Fruit fly (Drosophila melanogaster): Measurements from ENCODE around the gene CG32219.
A peak's percentile ranks its signal among the peaks of the same experiment; 100 is the strongest.

CG32219 gene

dm6 chr3L:19906780-19907705, 43.9 kb downstream of the CG32219 start (continued):
- TF ChIP-seq Lim3 (GFP tag; IDR thresholded peaks at IDR 0.05) (no peak), tna (GFP tag; IDR thresholded peaks at IDR 0.05; ENCODE audit: partially characterized antibody) (no peak), CG6683 (GFP tag; optimal IDR thresholded peaks at IDR 0.05) (peak; percentile 65), CG10431 (GFP tag; optimal IDR thresholded peaks at IDR 0.05) (peak; percentile 78), CG9437 (GFP tag; optimal IDR thresholded peaks at IDR 0.05) (no peak), bigmax (GFP tag; optimal IDR thresholded peaks at IDR 0.05) (peak; percentile 1), Eip74EF (GFP tag; optimal IDR thresholded peaks at IDR 0.05) (peak in 1 of 2 experiments; percentile 20), CG7745 (tag; optimal IDR thresholded peaks at IDR 0.05) (peak; percentile 26), Hr39 (optimal IDR thresholded peaks at IDR 0.05) (no peak), abd-A (tag; optimal IDR thresholded peaks at IDR 0.05) (peak; percentile 65), CG7271 (tag; optimal IDR thresholded peaks at IDR 0.05) (peak; percentile 4), pb (GFP tag; optimal IDR thresholded peaks at IDR 0.05) (peak; percentile 17), gem (tag; optimal IDR thresholded peaks at IDR 0.05) (peak; percentile 59), gt (GFP tag; IDR thresholded peaks at IDR 0.05) (no peak), sisA (GFP tag; IDR thresholded peaks at IDR 0.05) (no peak), phol (tag; optimal IDR thresholded peaks at IDR 0.05) (no peak), CHES-1-like (GFP tag; optimal IDR thresholded peaks at IDR 0.05) (peak; percentile 78), kay (GFP tag; optimal IDR thresholded peaks at IDR 0.05) (peak; percentile 70), Oaz (GFP tag; IDR thresholded peaks at IDR 0.05) (no peak; the same call in 1 of the 2 replicates), Dfd (GFP tag; optimal IDR thresholded peaks at IDR 0.05) (no peak), jing (GFP tag; optimal IDR thresholded peaks at IDR 0.05) (no peak), en (GFP tag; optimal IDR thresholded peaks at IDR 0.05) (peak; percentile 50), HmgD (GFP tag; optimal IDR thresholded peaks at IDR 0.05) (peak; percentile 51), insv (GFP tag; optimal IDR thresholded peaks at IDR 0.05) (peak in 1 of 2 experiments; percentile 43), Dek (tag; optimal IDR thresholded peaks at IDR 0.05) (no peak), Ssrp (tag; optimal IDR thresholded peaks at IDR 0.05) (peak; percentile 14), Xbp1 (GFP tag; optimal IDR thresholded peaks at IDR 0.05) (no peak), CG17802 (tag; optimal IDR thresholded peaks at IDR 0.05) (peak; percentile 24), CG17361 (GFP tag; IDR thresholded peaks at IDR 0.05) (peak; percentile 40; the same call in 1 of the 3 replicates), CG1603 (tag; optimal IDR thresholded peaks at IDR 0.05) (peak; percentile 81), CG18764 (GFP tag; optimal IDR thresholded peaks at IDR 0.05) (peak; percentile 64), onecut (GFP tag; IDR thresholded peaks at IDR 0.05) (peak; percentile 57; the same call in 1 of the 2 replicates), Stat92E (GFP tag; optimal IDR thresholded peaks at IDR 0.05) (peak in 1 of 3 experiments; percentile 28), Atf3 (GFP tag; optimal IDR thresholded peaks at IDR 0.05) (no peak), Doc3 (GFP tag; IDR thresholded peaks at IDR 0.05; ENCODE audit: partially characterized antibody) (no peak), sd (tag; optimal IDR thresholded peaks at IDR 0.05) (peak; percentile 84), wek (GFP tag; optimal IDR thresholded peaks at IDR 0.05) (peak; percentile 77), dm (GFP tag; optimal IDR thresholded peaks at IDR 0.05) (peak; percentile 4), klu (GFP tag; IDR thresholded peaks at IDR 0.05) (no peak), CG15514 (GFP tag; optimal IDR thresholded peaks at IDR 0.05) (peak; percentile 73), CG5180 (GFP tag; optimal IDR thresholded peaks at IDR 0.05) (peak; percentile 50), ase (GFP tag; IDR thresholded peaks at IDR 0.05) (0 out of 3 replicates have a peak, but pooled peaks have one; percentile 23), ERR (GFP tag; optimal IDR thresholded peaks at IDR 0.05) (peak; percentile 83), gsb-n (tag; optimal IDR thresholded peaks at IDR 0.05) (peak; percentile 8), Lhr (GFP tag; optimal IDR thresholded peaks at IDR 0.05) (peak; percentile 62), CG2116 (GFP tag; optimal IDR thresholded peaks at IDR 0.05) (peak; percentile 8), CG17568 (GFP tag; optimal IDR thresholded peaks at IDR 0.05) (peak; percentile 70)

All from whole organism, embryonic.